Fruit fly (Drosophila melanogaster) whole organism, adult: ENCODE results near the gene EAChm.

Source experiments
- CG1620 ChIP-seq: fragments of 200-800 bp; sonication (Bioruptor generic); optimal IDR thresholded peaks from 2 replicates; lab custom pipeline; 2016; ENCODE audit warnings: missing biosample characterization, missing genetic modification characterization
- CG33017 ChIP-seq: fragments of 200-800 bp; sonication (Bioruptor generic); optimal IDR thresholded peaks from 2 replicates; lab custom pipeline; 2018; ENCODE audit warnings: missing biosample characterization, mild to moderate bottlenecking, missing genetic modification characterization, moderate library complexity
- CG5204 ChIP-seq: fragments of 200-800 bp; sonication (Bioruptor generic); optimal IDR thresholded peaks from 2 replicates; lab custom pipeline; 2016; ENCODE audit warnings: missing biosample characterization, missing genetic modification characterization
- CG7045 ChIP-seq: fragments of 200-800 bp; sonication (Bioruptor generic); optimal IDR thresholded peaks from 2 replicates; lab custom pipeline; 2017; ENCODE audit warnings: missing biosample characterization, mild to moderate bottlenecking, missing genetic modification characterization
- Clk ChIP-seq: fragments of 200-800 bp; sonication (Bioruptor generic); optimal IDR thresholded peaks from 2 replicates; lab custom pipeline; 2017; ENCODE audit warnings: missing biosample characterization, missing genetic modification characterization
- Crg-1 ChIP-seq: fragments of 200-800 bp; sonication (Bioruptor generic); optimal IDR thresholded peaks from 2 replicates; lab custom pipeline; 2016; ENCODE audit warnings: missing biosample characterization, missing genetic modification characterization
- Hr96 ChIP-seq: fragments of 200-800 bp; sonication (Bioruptor generic); optimal IDR thresholded peaks from 2 replicates; lab custom pipeline; 2016; ENCODE audit warnings: missing biosample characterization, missing genetic modification characterization
- Mnt ChIP-seq: fragments of 200-800 bp; sonication (Bioruptor generic); optimal IDR thresholded peaks from 2 replicates; lab custom pipeline; 2016; ENCODE audit warnings: missing biosample characterization, mild to moderate bottlenecking, missing genetic modification characterization
- cnc ChIP-seq, 2 experiments: fragments of >200 bp; optimal IDR thresholded peaks; 2 replicates each; lab custom pipeline; 2017
- ovo ChIP-seq: fragments of 200-800 bp; sonication (Bioruptor generic); optimal IDR thresholded peaks from 2 replicates; lab custom pipeline; 2016; ENCODE audit warnings: missing biosample characterization, missing genetic modification characterization
- pad ChIP-seq: fragments of 200-800 bp; sonication (Bioruptor generic); optimal IDR thresholded peaks from 3 replicates; lab custom pipeline; 2017; ENCODE audit warnings: missing biosample characterization, missing genetic modification characterization, mild to moderate bottlenecking, moderate library complexity, missing genetic modification reagents
- tj ChIP-seq: fragments of 200-800 bp; sonication (Bioruptor generic); optimal IDR thresholded peaks from 3 replicates; lab custom pipeline; 2017; ENCODE audit warnings: missing biosample characterization, mild to moderate bottlenecking, missing genetic modification characterization, moderate library complexity
- toe ChIP-seq: fragments of 200-800 bp; sonication (Bioruptor generic); optimal IDR thresholded peaks from 2 replicates; lab custom pipeline; 2016; ENCODE audit warnings: missing biosample characterization, missing genetic modification characterization

- TF ChIP-seq Mnt: no peak
- no peak for TF ChIP-seq Hr96 (GFP tag; lab: Kevin White, UChicago)
- TF ChIP-seq Clk: no peak
- TF ChIP-seq CG1620: no peak
- TF ChIP-seq CG5204 (GFP tag; lab: Kevin White, UChicago): no peak
- TF ChIP-seq pad (GFP tag; lab: Kevin White, UChicago): no peak
- no peak for TF ChIP-seq CG7045 (GFP tag; lab: Kevin White, UChicago)
- TF ChIP-seq ovo: no peak
- TF ChIP-seq Crg-1 (GFP tag; lab: Kevin White, UChicago): no peak
- TF ChIP-seq toe: no peak
- TF ChIP-seq cnc (optimal IDR thresholded peaks at IDR 0.05; lab: Kevin White, UChicago): no peak
- no peak for TF ChIP-seq CG33017 (tag; lab: Kevin White, UChicago)
- no peak for TF ChIP-seq tj (GFP tag; lab: Kevin White, UChicago)
Observed at dm6 chr3L:15089887-15090679, 35.5 kb downstream of the EAChm start.
